Worm (Caenorhabditis elegans) whole organism, midembryonic: ENCODE measurements around the gene lys-3.

Experiments used
- flt-1 ChIP-seq: fragments of 200-800 bp; sonication (Bioruptor generic); IDR thresholded peaks from 2 replicates; pipeline ENCODE4 v1.3.6; 2022; ENCODE audit warnings: missing genetic modification characterization, missing compliant biosample characterization
- klf-2 ChIP-seq: fragments of 200-800 bp; sonication (Bioruptor generic); conservative IDR thresholded peaks from 2 replicates; pipeline ENCODE4 v1.3.6; 2022; ENCODE audit warnings: missing genetic modification reagents, missing genetic modification characterization, missing compliant biosample characterization
- tab-1 ChIP-seq: fragments of 200-800 bp; sonication (Bioruptor generic); IDR thresholded peaks from 2 replicates; pipeline ENCODE4 v1.3.6; 2022; ENCODE audit warnings: missing genetic modification characterization, missing compliant biosample characterization
- ztf-23 ChIP-seq: fragments of 200-800 bp; sonication (Bioruptor generic); IDR thresholded peaks from 2 replicates; pipeline ENCODE4 v1.3.6; 2022; ENCODE audit warnings: missing genetic modification reagents, missing genetic modification characterization, missing compliant biosample characterization
- ztf-29 ChIP-seq: fragments of 200-800 bp; sonication (Bioruptor generic); IDR thresholded peaks from 2 replicates; pipeline ENCODE4 v1.3.6; 2022; ENCODE audit warnings: missing genetic modification reagents, missing genetic modification characterization, missing compliant biosample characterization

DNA sequence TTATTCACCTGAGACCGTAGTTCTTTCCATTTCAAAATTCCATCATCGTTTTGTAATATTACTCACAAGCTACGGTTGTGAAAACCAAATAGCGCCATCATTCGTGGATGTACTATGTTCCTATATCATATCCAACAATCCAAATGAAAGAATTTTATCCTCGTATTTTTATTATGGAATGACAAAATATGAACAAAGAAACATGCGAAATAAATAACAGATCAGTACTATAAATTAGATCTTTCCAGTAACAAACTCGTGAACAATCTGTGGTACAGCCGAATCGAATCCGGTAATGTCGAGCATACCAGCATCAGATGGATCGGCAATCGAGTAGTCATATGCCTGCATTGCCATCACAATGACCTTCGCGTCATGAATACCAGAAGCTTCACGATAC, 30.7 kb downstream of the lys-3 start:
- TF ChIP-seq ztf-29 (GFP tag; lab: Robert Waterston, UW) (no peak), ztf-23 (GFP tag; lab: Robert Waterston, UW) (no peak), flt-1 (GFP tag; lab: Robert Waterston, UW) (no peak), tab-1 (GFP tag; lab: Robert Waterston, UW) (no peak), klf-2 (no peak)
